Fruit fly (Drosophila melanogaster): ENCODE data around the gene CG42717.

CG42717 gene

dm6 chr3L:16037048-16037477 is 4.1 kb upstream of the CG42717 start (continued):
- TF ChIP-seq Scr (GFP tag; IDR thresholded peaks at IDR 0.05; ENCODE audit: partially characterized antibody) (peak; percentile 52), pum (GFP tag; optimal IDR thresholded peaks at IDR 0.05) (peak; percentile 63), Lpt (GFP tag; optimal IDR thresholded peaks at IDR 0.05) (no peak), CG4282 (GFP tag; optimal IDR thresholded peaks at IDR 0.05) (peak; percentile 52), sug (tag; optimal IDR thresholded peaks at IDR 0.05) (peak; percentile 64), Dfd (GFP tag; optimal IDR thresholded peaks at IDR 0.05) (no peak), nau (GFP tag; optimal IDR thresholded peaks at IDR 0.05) (peak; percentile 60), mam (GFP tag; optimal IDR thresholded peaks at IDR 0.05) (peak; percentile 81), dmrt11E (tag; optimal IDR thresholded peaks at IDR 0.05) (peak; percentile 58), dmrt99B (tag; optimal IDR thresholded peaks at IDR 0.05) (peak; percentile 74)

dm6 chr3L:16035185-16035584 is 2.2 kb upstream of the CG42717 start, which contains the start of gene CG5895:
CG5895 (plus strand) TSS chr3L:16035485.
- TF ChIP-seq sc (optimal IDR thresholded peaks at IDR 0.05) (no peak), sc (GFP tag; optimal IDR thresholded peaks at IDR 0.05) (no peak), sens (GFP tag) (peak; percentile 34), CG1024 (GFP tag; IDR thresholded peaks at IDR 0.05) (0 out of 2 replicates have a peak, but pooled peaks have one; percentile 8), CG2199 (GFP tag; IDR thresholded peaks at IDR 0.05) (peak; percentile 47; the same call in 1 of the 3 replicates), da (GFP tag; optimal IDR thresholded peaks at IDR 0.05) (no peak), Sox102F (GFP tag; optimal IDR thresholded peaks at IDR 0.05) (no peak), inv (GFP tag; IDR thresholded peaks at IDR 0.05; ENCODE audit: partially characterized antibody) (no peak), CG17612 (GFP tag; IDR thresholded peaks at IDR 0.05) (no peak), CG6175 (GFP tag; IDR thresholded peaks at IDR 0.05) (no peak)

- TF ChIP-seq Fer1 (GFP tag; optimal IDR thresholded peaks at IDR 0.05), result no peak
- TF ChIP-seq CG7556 (GFP tag; optimal IDR thresholded peaks at IDR 0.05), result no peak
- no peak for TF ChIP-seq zen2 (GFP tag; IDR thresholded peaks at IDR 0.05; ENCODE audit: partially characterized antibody)
- no peak for TF ChIP-seq CG17612 (GFP tag; IDR thresholded peaks at IDR 0.05)
- TF ChIP-seq Scr (GFP tag; IDR thresholded peaks at IDR 0.05; ENCODE audit: partially characterized antibody), result no peak
- TF ChIP-seq Pdp1 (GFP tag; optimal IDR thresholded peaks at IDR 0.05), result peak in 1 of 2 experiments; percentile 25
- peak; percentile 18 for TF ChIP-seq Elba2 (GFP tag; optimal IDR thresholded peaks at IDR 0.05)
Observed at dm6 chr3L:16034224-16034623, 1.2 kb upstream of the CG42717 start, which contains the start of gene CG42538. CG42538 (plus strand) TSS chr3L:16034524.

dm6 chr3L:16028924-16029323 is 4.1 kb downstream of the CG42717 start:
- TF ChIP-seq btn (GFP tag; optimal IDR thresholded peaks at IDR 0.05), result no peak
- TF ChIP-seq stc (GFP tag; IDR thresholded peaks at IDR 0.05), result no peak
- no peak for TF ChIP-seq CG31365 (tag; optimal IDR thresholded peaks at IDR 0.05)
- TF ChIP-seq cwo (GFP tag; optimal IDR thresholded peaks at IDR 0.05), result peak; percentile 20
- TF ChIP-seq yki (optimal IDR thresholded peaks at IDR 0.05), result peak; percentile 43
- TF ChIP-seq caup (GFP tag; optimal IDR thresholded peaks at IDR 0.05; ENCODE audit: severe bottlenecking), result peak; percentile 13
- TF ChIP-seq jumu (GFP tag; optimal IDR thresholded peaks at IDR 0.05), result no peak
- TF ChIP-seq CG8924 (tag; optimal IDR thresholded peaks at IDR 0.05), result no peak
- TF ChIP-seq CG9932 (GFP tag; IDR thresholded peaks at IDR 0.05), result no peak
- TF ChIP-seq CG1647 (GFP tag; optimal IDR thresholded peaks at IDR 0.05), result no peak
- 0 out of 3 replicates have a peak, but pooled peaks have one; percentile 26 for TF ChIP-seq z (GFP tag; IDR thresholded peaks at IDR 0.05)
- TF ChIP-seq disco-r (GFP tag; optimal IDR thresholded peaks at IDR 0.05), result no peak
- no peak for TF ChIP-seq twi (tag; optimal IDR thresholded peaks at IDR 0.05)
- no peak for TF ChIP-seq gsb-n (tag; optimal IDR thresholded peaks at IDR 0.05)
- TF ChIP-seq cg (GFP tag; optimal IDR thresholded peaks at IDR 0.05), result peak; percentile 58
- no peak for TF ChIP-seq vnd (GFP tag; IDR thresholded peaks at IDR 0.05; ENCODE audit: partially characterized antibody)
- peak; percentile 22 for TF ChIP-seq CG3163 (GFP tag; optimal IDR thresholded peaks at IDR 0.05)
- TF ChIP-seq Spps (tag; optimal IDR thresholded peaks at IDR 0.05), result no peak
- no peak for TF ChIP-seq CG8765 (GFP tag; IDR thresholded peaks at IDR 0.05)
- TF ChIP-seq sqz (GFP tag; optimal IDR thresholded peaks at IDR 0.05), result peak; percentile 63
- TF ChIP-seq E2f1 (GFP tag; IDR thresholded peaks at IDR 0.05), result no peak
- TF ChIP-seq fd96Cb (tag; optimal IDR thresholded peaks at IDR 0.05), result no peak
- peak; percentile 37 for TF ChIP-seq sd (tag; optimal IDR thresholded peaks at IDR 0.05)

Data from whole organism, embryonic.